Worm (Caenorhabditis elegans) whole organism, young adult: ENCODE data around the gene rocf-1.

Experiments used
- B0035.1 ChIP-seq: sonication (generic microtip); optimal IDR thresholded peaks from 2 replicates; lab custom pipeline; 2016; ENCODE audit warnings: missing genetic modification characterization, mild to moderate bottlenecking, missing compliant biosample characterization, missing genotype, missing genetic modification reagents
- B0336.3 ChIP-seq: fragments of 200-800 bp; sonication (Bioruptor generic); IDR thresholded peaks from 2 replicates; pipeline ENCODE4 v1.3.6; 2022; ENCODE audit warnings: missing genetic modification characterization, missing compliant biosample characterization
- F49E8.2 ChIP-seq: sonication (generic microtip); optimal IDR thresholded peaks from 3 replicates; lab custom pipeline; 2017; ENCODE audit warnings: missing genetic modification characterization, mild to moderate bottlenecking, missing compliant biosample characterization, antibody characterized with exemption, moderate library complexity; ENCODE audit not compliant: insufficient read depth
- F57C9.4 ChIP-seq: sonication (generic microtip); optimal IDR thresholded peaks from 2 replicates; lab custom pipeline; 2017; ENCODE audit warnings: mild to moderate bottlenecking, missing genetic modification characterization, missing compliant biosample characterization
- Y53G8AR.9 ChIP-seq: fragments of 200-800 bp; sonication (Bioruptor generic); conservative IDR thresholded peaks from 2 replicates; pipeline ENCODE4 v1.3.6; 2022; ENCODE audit warnings: missing genetic modification reagents, missing genetic modification characterization, missing compliant biosample characterization
- Y67H2A.10 ChIP-seq: fragments of 200-800 bp; sonication (Bioruptor generic); conservative IDR thresholded peaks from 2 replicates; pipeline ENCODE4 v1.3.6; 2022; ENCODE audit warnings: missing genetic modification reagents, missing genetic modification characterization, missing compliant biosample characterization
- Y79H2A.3 ChIP-seq: fragments of 200-800 bp; sonication (Bioruptor generic); conservative IDR thresholded peaks from 2 replicates; pipeline ENCODE4 v1.3.6; 2022; ENCODE audit warnings: missing genetic modification reagents, missing genetic modification characterization, missing compliant biosample characterization
- akir-1 ChIP-seq: fragments of 200-800 bp; sonication (Bioruptor generic); optimal IDR thresholded peaks from 2 replicates; lab custom pipeline; 2018; ENCODE audit warnings: mild to moderate bottlenecking, missing genetic modification characterization, moderate library complexity, missing compliant biosample characterization
- ama-1 ChIP-seq, 3 experiments: fragments of 150-350 bp in 1 of 3; sonication (generic microtip) in 2 of 3; optimal IDR thresholded peaks; 2 replicates each; lab custom pipeline; 2014 to 2018; ENCODE audit warnings: missing biosample characterization in 2 of 3, missing genetic modification characterization in 2 of 3, missing genetic modification reagents in 2 of 3
- aptf-2 ChIP-seq: fragments of 200-800 bp; sonication (Bioruptor generic); conservative IDR thresholded peaks from 2 replicates; pipeline ENCODE4 v1.3.6; 2022; ENCODE audit warnings: missing genetic modification reagents, missing genetic modification characterization, missing compliant biosample characterization
- aptf-3 ChIP-seq: fragments of 200-800 bp; sonication (Bioruptor generic); IDR thresholded peaks from 2 replicates; pipeline ENCODE4 v1.3.6; 2022; ENCODE audit warnings: missing genetic modification characterization, missing compliant biosample characterization
- bed-1 ChIP-seq: fragments of 200-800 bp; sonication (Bioruptor generic); IDR thresholded peaks from 2 replicates; pipeline ENCODE4 v1.3.6; 2022; ENCODE audit warnings: missing genetic modification reagents, missing genetic modification characterization, missing compliant biosample characterization
- bed-2 ChIP-seq: fragments of 200-800 bp; sonication (Bioruptor generic); IDR thresholded peaks from 2 replicates; pipeline ENCODE4 v1.3.6; 2022; ENCODE audit warnings: missing genetic modification reagents, missing genetic modification characterization, missing compliant biosample characterization
- ceh-27 ChIP-seq: fragments of 200-800 bp; sonication (Bioruptor generic); optimal IDR thresholded peaks from 2 replicates; lab custom pipeline; 2018; ENCODE audit warnings: mild to moderate bottlenecking, missing genetic modification characterization, moderate library complexity, missing compliant biosample characterization
- ceh-58 ChIP-seq: fragments of 200-800 bp; sonication (Bioruptor generic); IDR thresholded peaks from 2 replicates; pipeline ENCODE4 v1.3.6; 2022; ENCODE audit warnings: missing genetic modification characterization, missing compliant biosample characterization
- ceh-91 ChIP-seq: fragments of 200-800 bp; sonication (Bioruptor generic); IDR thresholded peaks from 2 replicates; pipeline ENCODE4 v1.3.6; 2022; ENCODE audit warnings: missing genetic modification reagents, missing genetic modification characterization, missing compliant biosample characterization
- die-1 ChIP-seq: sonication (generic microtip); optimal IDR thresholded peaks from 2 replicates; lab custom pipeline; 2016; ENCODE audit warnings: missing genotype, mild to moderate bottlenecking, missing genetic modification characterization, missing compliant biosample characterization
- dox-1 ChIP-seq: fragments of 200-800 bp; sonication (Bioruptor generic); IDR thresholded peaks from 2 replicates; pipeline ENCODE4 v1.3.6; 2022; ENCODE audit warnings: missing genetic modification reagents, missing genetic modification characterization, missing compliant biosample characterization
- efl-1 ChIP-seq: fragments of 150-350 bp; optimal IDR thresholded peaks from 2 replicates; lab custom pipeline; 2014; ENCODE audit warnings: missing biosample characterization, missing genetic modification reagents, missing genetic modification characterization
- egl-44 ChIP-seq: fragments of 200-800 bp; sonication (Bioruptor generic); IDR thresholded peaks from 2 replicates; pipeline ENCODE4 v1.3.6; 2022; ENCODE audit warnings: missing genetic modification reagents, missing genetic modification characterization, missing compliant biosample characterization
- ekl-4 ChIP-seq: fragments of 200-800 bp; sonication (Bioruptor generic); IDR thresholded peaks from 2 replicates; pipeline ENCODE4 v1.3.6; 2022; ENCODE audit warnings: missing genetic modification reagents, missing genetic modification characterization, missing compliant biosample characterization
- ets-4 ChIP-seq: fragments of 200-800 bp; sonication (Bioruptor generic); optimal IDR thresholded peaks from 2 replicates; lab custom pipeline; 2018; ENCODE audit warnings: mild to moderate bottlenecking, missing genetic modification characterization, missing compliant biosample characterization
- gei-17 ChIP-seq: fragments of 200-800 bp; sonication (Bioruptor generic); optimal IDR thresholded peaks from 2 replicates; lab custom pipeline; 2018; ENCODE audit warnings: mild to moderate bottlenecking, missing genetic modification characterization, missing compliant biosample characterization
- him-1 ChIP-seq: sonication (generic microtip); optimal IDR thresholded peaks from 2 replicates; lab custom pipeline; 2016; ENCODE audit warnings: missing genotype, missing genetic modification reagents, missing genetic modification characterization, missing compliant biosample characterization
- hmg-1.2 ChIP-seq: fragments of 200-800 bp; sonication (Bioruptor generic); IDR thresholded peaks from 2 replicates; pipeline ENCODE4 v1.3.6; 2022; ENCODE audit warnings: missing genetic modification reagents, missing genetic modification characterization, missing compliant biosample characterization
- let-526 ChIP-seq: fragments of 200-800 bp; sonication (Bioruptor generic); IDR thresholded peaks from 2 replicates; pipeline ENCODE4 v1.3.6; 2022; ENCODE audit warnings: missing genetic modification reagents, missing genetic modification characterization, missing compliant biosample characterization
- lin-35 ChIP-seq, 3 experiments: fragments of 150-350 bp in 2 of 3; sonication (generic microtip) in 1 of 3; optimal IDR thresholded peaks; 2 replicates each; lab custom pipeline; 2014 to 2018; ENCODE audit warnings: missing biosample characterization in 3 of 3, missing genetic modification characterization in 3 of 3, missing genetic modification reagents in 3 of 3
- lsl-1 ChIP-seq: fragments of 200-800 bp; sonication (Bioruptor generic); optimal IDR thresholded peaks from 2 replicates; lab custom pipeline; 2018; ENCODE audit warnings: mild to moderate bottlenecking, missing genetic modification characterization, moderate library complexity, missing compliant biosample characterization
- mel-28 ChIP-seq: sonication (generic microtip); optimal IDR thresholded peaks from 2 replicates; lab custom pipeline; 2016; ENCODE audit warnings: borderline replicate concordance, mild to moderate bottlenecking, missing genetic modification characterization, missing compliant biosample characterization
- mes-4 ChIP-seq: sonication (generic microtip); optimal IDR thresholded peaks from 2 replicates; lab custom pipeline; 2016; ENCODE audit warnings: missing genotype, missing genetic modification characterization, missing compliant biosample characterization
- nfya-1 ChIP-seq: sonication (generic microtip); optimal IDR thresholded peaks from 2 replicates; lab custom pipeline; 2017; ENCODE audit warnings: antibody characterized with exemption, missing compliant biosample characterization, missing genetic modification characterization, borderline replicate concordance; ENCODE audit not compliant: insufficient read depth
- nhr-27 ChIP-seq: fragments of 200-800 bp; sonication (Bioruptor generic); optimal IDR thresholded peaks from 2 replicates; lab custom pipeline; 2018; ENCODE audit warnings: mild to moderate bottlenecking, missing genetic modification characterization, moderate library complexity, missing compliant biosample characterization
- rcor-1 ChIP-seq: fragments of 200-800 bp; sonication (Bioruptor generic); IDR thresholded peaks from 2 replicates; pipeline ENCODE4 v1.3.6; 2022; ENCODE audit warnings: missing genetic modification reagents, missing genetic modification characterization, missing compliant biosample characterization
- rec-8 ChIP-seq, 2 experiments: sonication (generic microtip); optimal IDR thresholded peaks; 2 replicates each; lab custom pipeline; 2016; ENCODE audit warnings: mild to moderate bottlenecking in 2 of 2, missing genetic modification characterization in 2 of 2, missing genetic modification reagents in 2 of 2, missing genotype in 2 of 2, missing biosample characterization in 1 of 2, missing compliant biosample characterization in 1 of 2, moderate library complexity in 1 of 2
- rpc-1 ChIP-seq, 2 experiments: fragments of 150-350 bp in 1 of 2; sonication (generic microtip) in 1 of 2; optimal IDR thresholded peaks; 2 replicates each; lab custom pipeline; 2014 to 2018; ENCODE audit warnings: missing biosample characterization in 1 of 2, missing genetic modification characterization in 1 of 2, missing genetic modification reagents in 1 of 2, missing genotype in 1 of 2
- sdz-38 ChIP-seq: sonication (generic microtip); optimal IDR thresholded peaks from 2 replicates; lab custom pipeline; 2016; ENCODE audit warnings: missing genotype, missing genetic modification characterization, missing compliant biosample characterization
- snpc-1.1 ChIP-seq: sonication (generic microtip); optimal IDR thresholded peaks from 2 replicates; lab custom pipeline; 2017; ENCODE audit warnings: missing genetic modification characterization, mild to moderate bottlenecking, missing compliant biosample characterization, antibody characterized with exemption, moderate library complexity, missing genotype, missing genetic modification reagents; ENCODE audit not compliant: insufficient read depth
- tbx-9 ChIP-seq: sonication (generic microtip); optimal IDR thresholded peaks from 2 replicates; lab custom pipeline; 2016; ENCODE audit warnings: borderline replicate concordance, missing genetic modification characterization, inconsistent platforms, missing compliant biosample characterization
- zfh-2 ChIP-seq: fragments of 200-800 bp; sonication (Bioruptor generic); conservative IDR thresholded peaks from 2 replicates; pipeline ENCODE4 v1.3.6; 2022; ENCODE audit warnings: missing genetic modification reagents, missing genetic modification characterization, missing compliant biosample characterization
- ztf-22 ChIP-seq: fragments of 200-800 bp; sonication (Bioruptor generic); optimal IDR thresholded peaks from 2 replicates; lab custom pipeline; 2018; ENCODE audit warnings: mild to moderate bottlenecking, missing genetic modification characterization, moderate library complexity, missing compliant biosample characterization
- ztf-6 ChIP-seq: fragments of 200-800 bp; sonication (Bioruptor generic); IDR thresholded peaks from 2 replicates; pipeline ENCODE4 v1.3.6; 2022; ENCODE audit warnings: missing genetic modification reagents, missing genetic modification characterization, missing compliant biosample characterization

The rocf-1 gene

ce11 chrV:15466719-15467118 lies 2.4 kb upstream of the rocf-1 start:
- TF ChIP-seq hmg-1.2 (GFP tag; lab: Robert Waterston, UW) (no peak), F57C9.4 (tag; lab: Kevin White, UChicago) (no peak), akir-1 (no peak)

- TF ChIP-seq ama-1 (optimal IDR thresholded peaks at IDR 0.05; lab: Kevin White, UChicago) = no peak
- no peak for TF ChIP-seq ama-1 (GFP tag; optimal IDR thresholded peaks at IDR 0.05; lab: Kevin White, UChicago)
- peak; percentile 62 for TF ChIP-seq zfh-2 (GFP tag; lab: Robert Waterston, UW)
- TF ChIP-seq rcor-1 (GFP tag; lab: Robert Waterston, UW) = no peak
Observed at ce11 chrV:15466017-15466416, 1.7 kb upstream of the rocf-1 start.

- peak; percentile 95 for TF ChIP-seq die-1
- peak; percentile 38 for TF ChIP-seq mel-28 (tag; lab: Kevin White, UChicago)
- peak; percentile 95 for TF ChIP-seq egl-44
- TF ChIP-seq bed-1 (GFP tag; lab: Robert Waterston, UW) = 0 out of 2 replicates have a peak, but pooled peaks have one; percentile 72
- TF ChIP-seq tbx-9 (tag; lab: Kevin White, UChicago) = peak; percentile 79
- no peak for TF ChIP-seq nfya-1 (tag; lab: Kevin White, UChicago)
- peak; percentile 83 for TF ChIP-seq snpc-1.1 (tag; lab: Kevin White, UChicago)
- peak; percentile 95 for TF ChIP-seq dox-1 (GFP tag; lab: Robert Waterston, UW)
- TF ChIP-seq gei-17 (GFP tag; lab: Kevin White, UChicago) = peak; percentile 84
- TF ChIP-seq aptf-2 (GFP tag; lab: Robert Waterston, UW) = peak; percentile 60; the same call in 1 of the 2 replicates
- peak; percentile 92 for TF ChIP-seq B0035.1
- TF ChIP-seq rpc-1 (optimal IDR thresholded peaks at IDR 0.05; lab: Kevin White, UChicago) = peak; percentile 99
- TF ChIP-seq rpc-1 (tag; optimal IDR thresholded peaks at IDR 0.05; lab: Kevin White, UChicago) = peak; percentile 98
- TF ChIP-seq hmg-1.2 (GFP tag; lab: Robert Waterston, UW) = peak; percentile 40
- TF ChIP-seq ekl-4 (GFP tag; lab: Robert Waterston, UW) = peak; percentile 89
- peak; percentile 94 for TF ChIP-seq B0336.3 (GFP tag; lab: Robert Waterston, UW)
- TF ChIP-seq lsl-1 (GFP tag; lab: Kevin White, UChicago) = peak; percentile 73
- 0 out of 2 replicates have a peak, but pooled peaks have one; percentile 54 for TF ChIP-seq bed-2
- TF ChIP-seq sdz-38 (tag; lab: Kevin White, UChicago) = no peak
- TF ChIP-seq F57C9.4 (tag; lab: Kevin White, UChicago) = no peak
- peak; percentile 94 to 97 for TF ChIP-seq rec-8 (tag; optimal IDR thresholded peaks at IDR 0.05; lab: Kevin White, UChicago)
- peak; percentile 63; the same call in 1 of the 2 replicates for TF ChIP-seq ceh-91 (GFP tag; lab: Robert Waterston, UW)
- 0 out of 2 replicates have a peak, but pooled peaks have one; percentile 12 for TF ChIP-seq Y67H2A.10 (GFP tag; lab: Robert Waterston, UW)
- TF ChIP-seq efl-1 (GFP tag; lab: Kevin White, UChicago) = peak; percentile 38
- TF ChIP-seq Y79H2A.3 (GFP tag; lab: Robert Waterston, UW) = 0 out of 2 replicates have a peak, but pooled peaks have one; percentile 52
- TF ChIP-seq lin-35 (GFP tag; optimal IDR thresholded peaks at IDR 0.05; lab: Kevin White, UChicago) = peak in 1 of 3 experiments; percentile 91
- peak; percentile 95 for TF ChIP-seq aptf-3 (GFP tag; lab: Robert Waterston, UW)
- TF ChIP-seq F49E8.2 (tag; lab: Kevin White, UChicago) = peak; percentile 56
- peak; percentile 75 for TF ChIP-seq ceh-27 (GFP tag; lab: Kevin White, UChicago)
- TF ChIP-seq mes-4 (tag; lab: Kevin White, UChicago) = peak; percentile 71
- peak; percentile 99 for TF ChIP-seq him-1 (tag; lab: Kevin White, UChicago)
- peak; percentile 88 for TF ChIP-seq nhr-27 (tag; lab: Kevin White, UChicago)
- TF ChIP-seq let-526 (GFP tag; lab: Robert Waterston, UW) = peak; percentile 89
- TF ChIP-seq ztf-22 (GFP tag; lab: Kevin White, UChicago) = peak; percentile 74
- TF ChIP-seq ztf-6 (GFP tag; lab: Robert Waterston, UW) = peak; percentile 88
- peak; percentile 83 for TF ChIP-seq Y53G8AR.9 (GFP tag; lab: Robert Waterston, UW)
- TF ChIP-seq ceh-58 = peak; percentile 89; the same call in 1 of the 2 replicates
- TF ChIP-seq ets-4 (GFP tag; lab: Kevin White, UChicago) = no peak
Observed at ce11 chrV:15465032-15465727, 878 bp upstream of the rocf-1 start, which contains the start of gene pqn-71. pqn-71 (plus strand) TSS chrV:15465677.
